Fruit fly (Drosophila melanogaster) whole organism, embryonic: Measurements from ENCODE around the gene Stat92E.

Source experiments
- Antp ChIP-seq: fragments of 200-800 bp; sonication (Bioruptor generic); optimal IDR thresholded peaks from 3 replicates; lab custom pipeline; 2016; ENCODE audit warnings: missing biosample characterization, missing genetic modification characterization
- CG13296 ChIP-seq: fragments of 200-800 bp; sonication (Bioruptor generic); optimal IDR thresholded peaks from 3 replicates; lab custom pipeline; 2018; ENCODE audit warnings: missing biosample characterization, mild to moderate bottlenecking, missing genetic modification characterization
- CG15073 ChIP-seq: fragments of 200-800 bp; sonication (Bioruptor generic); optimal IDR thresholded peaks from 2 replicates; lab custom pipeline; 2016; ENCODE audit warnings: missing biosample characterization, missing genetic modification characterization
- CG6654 ChIP-seq: fragments of 200-800 bp; sonication (Bioruptor generic); optimal IDR thresholded peaks from 2 replicates; lab custom pipeline; 2017; ENCODE audit warnings: missing biosample characterization, mild to moderate bottlenecking, missing genetic modification characterization
- Chrac-16 ChIP-seq: fragments of 200-800 bp; sonication (Bioruptor generic); optimal IDR thresholded peaks from 3 replicates; lab custom pipeline; 2016; ENCODE audit warnings: missing biosample characterization, missing genetic modification characterization
- Dfd ChIP-seq, 2 experiments: fragments of >200 bp; optimal IDR thresholded peaks; 2 replicates each; lab custom pipeline; 2017; ENCODE audit warnings: missing biosample characterization in 2 of 2, missing genetic modification characterization in 2 of 2
- Jarid2 ChIP-seq: fragments of 200-800 bp; sonication (Bioruptor generic); optimal IDR thresholded peaks from 3 replicates; lab custom pipeline; 2017; ENCODE audit warnings: mild to moderate bottlenecking, missing biosample characterization, missing genetic modification reagents, missing genetic modification characterization
- Lim3 ChIP-seq: fragments of 200-800 bp; sonication (Bioruptor generic); IDR thresholded peaks from 2 replicates; pipeline ENCODE4 v1.3.6; 2022; ENCODE audit warnings: missing biosample characterization, missing genetic modification characterization
- abd-A ChIP-seq: fragments of 200-800 bp; sonication (Bioruptor generic); optimal IDR thresholded peaks from 3 replicates; lab custom pipeline; 2019; ENCODE audit warnings: missing biosample characterization, mild to moderate bottlenecking, missing genetic modification characterization, moderate library complexity
- ham ChIP-seq: fragments of 200-800 bp; sonication (Bioruptor generic); IDR thresholded peaks from 2 replicates; pipeline ENCODE4 v1.3.6; 2022; ENCODE audit warnings: missing biosample characterization, missing genetic modification characterization
- lola ChIP-seq, 3 experiments: fragments of >200 bp in 2 of 3; fragments of 200-800 bp in 1 of 3; sonication (Bioruptor generic) in 1 of 3; optimal IDR thresholded peaks; 2 replicates each; lab custom pipeline; 2017 to 2019; ENCODE audit warnings: missing biosample characterization in 3 of 3, missing genetic modification characterization in 3 of 3, mild to moderate bottlenecking in 1 of 3, moderate library complexity in 1 of 3
- shn ChIP-seq: fragments of 200-800 bp; sonication (Bioruptor generic); optimal IDR thresholded peaks from 3 replicates; lab custom pipeline; 2016; ENCODE audit warnings: missing biosample characterization, missing genetic modification characterization
- trem ChIP-seq: fragments of 200-800 bp; optimal IDR thresholded peaks from 3 replicates; lab custom pipeline; 2019; ENCODE audit warnings: missing biosample characterization, mild to moderate bottlenecking, missing genetic modification characterization, moderate library complexity
- zen ChIP-seq: fragments of 200-800 bp; sonication (Bioruptor generic); optimal IDR thresholded peaks from 3 replicates; lab custom pipeline; 2018; ENCODE audit warnings: missing biosample characterization, mild to moderate bottlenecking, missing genetic modification characterization, moderate library complexity

dm6 chr3R:20501910-20502309 lies 50.2 kb downstream of the Stat92E start, which contains the start of gene CG46441:
- TF ChIP-seq Jarid2 (GFP tag; lab: Kevin White, UChicago) (no peak), CG13296 (GFP tag; lab: Kevin White, UChicago) (no peak), Dfd (GFP tag; optimal IDR thresholded peaks at IDR 0.05; lab: Kevin White, UChicago) (no peak), Lim3 (no peak), CG15073 (GFP tag; lab: Kevin White, UChicago) (no peak), Antp (no peak), trem (tag; lab: Kevin White, UChicago) (no peak), CG6654 (GFP tag; lab: Kevin White, UChicago) (no peak), lola (GFP tag; optimal IDR thresholded peaks at IDR 0.05; lab: Kevin White, UChicago) (no peak), shn (GFP tag; lab: Kevin White, UChicago) (no peak), Chrac-16 (GFP tag; lab: Kevin White, UChicago) (no peak), abd-A (tag; lab: Kevin White, UChicago) (no peak), ham (GFP tag; lab: Robert Waterston, UW) (no peak), zen (tag; lab: Kevin White, UChicago) (no peak)
